Worm (Caenorhabditis elegans) whole organism, L3 larva: ENCODE measurements around the gene krr-1.

Experiments
- R02D3.7 ChIP-seq: fragments of 150-350 bp; optimal IDR thresholded peaks from 2 replicates; lab custom pipeline; 2014; ENCODE audit warnings: missing biosample characterization, missing genetic modification characterization
- aly-2 ChIP-seq: fragments of 150-350 bp; optimal IDR thresholded peaks from 2 replicates; lab custom pipeline; 2014; ENCODE audit warnings: missing biosample characterization, missing genetic modification characterization
- ama-1 ChIP-seq: fragments of 150-350 bp; optimal IDR thresholded peaks from 2 replicates; lab custom pipeline; 2018
- ceh-28 ChIP-seq: fragments of 150-350 bp; optimal IDR thresholded peaks from 2 replicates; lab custom pipeline; 2014; ENCODE audit warnings: missing biosample characterization, missing genetic modification reagents, missing genetic modification characterization
- ceh-9 ChIP-seq: sonication (generic microtip); optimal IDR thresholded peaks from 2 replicates; lab custom pipeline; 2018; ENCODE audit warnings: missing biosample characterization, missing genetic modification characterization
- daf-12 ChIP-seq: fragments of 150-350 bp; optimal IDR thresholded peaks from 2 replicates; lab custom pipeline; 2014; ENCODE audit warnings: missing biosample characterization, missing genetic modification reagents, missing genetic modification characterization
- egl-27 ChIP-seq: sonication (generic microtip); optimal IDR thresholded peaks from 4 replicates; lab custom pipeline; 2017; ENCODE audit warnings: missing biosample characterization, missing genetic modification reagents, missing genetic modification characterization
- egl-5 ChIP-seq: fragments of 150-350 bp; optimal IDR thresholded peaks from 2 replicates; lab custom pipeline; 2017; ENCODE audit warnings: missing biosample characterization, missing genetic modification reagents, missing genetic modification characterization, inconsistent platforms
- elt-1 ChIP-seq: fragments of 150-350 bp; optimal IDR thresholded peaks from 2 replicates; lab custom pipeline; 2014; ENCODE audit warnings: missing biosample characterization, missing genetic modification characterization
- elt-2 ChIP-seq: sonication (generic microtip); optimal IDR thresholded peaks from 2 replicates; lab custom pipeline; 2016; ENCODE audit warnings: missing genetic modification reagents, mild to moderate bottlenecking, missing genetic modification characterization, missing compliant biosample characterization
- elt-3 ChIP-seq, 3 experiments: fragments of 150-350 bp in 1 of 3; sonication (generic microtip) in 2 of 3; optimal IDR thresholded peaks; 2 replicates in 2 of 3; 4 replicates in 1 of 3; lab custom pipeline; 2014 to 2017; ENCODE audit warnings: missing biosample characterization in 3 of 3, missing genetic modification characterization in 3 of 3
- fkh-10 ChIP-seq: sonication (generic microtip); optimal IDR thresholded peaks from 2 replicates; lab custom pipeline; 2017; ENCODE audit warnings: missing biosample characterization, missing genetic modification reagents, missing genetic modification characterization
- fos-1 ChIP-seq: fragments of 150-350 bp; optimal IDR thresholded peaks from 2 replicates; lab custom pipeline; 2014; ENCODE audit warnings: missing biosample characterization, missing genetic modification characterization
- hmg-11 ChIP-seq: sonication (generic microtip); optimal IDR thresholded peaks from 2 replicates; lab custom pipeline; 2016; ENCODE audit warnings: missing genetic modification characterization, missing compliant biosample characterization
- jun-1 ChIP-seq: fragments of 150-350 bp; optimal IDR thresholded peaks from 2 replicates; lab custom pipeline; 2014; ENCODE audit warnings: missing biosample characterization, missing genetic modification reagents, missing genetic modification characterization
- lin-15B ChIP-seq: fragments of 150-350 bp; optimal IDR thresholded peaks from 2 replicates; lab custom pipeline; 2014; ENCODE audit warnings: missing biosample characterization, missing genetic modification characterization
- lin-39 ChIP-seq: fragments of 150-350 bp; optimal IDR thresholded peaks from 2 replicates; lab custom pipeline; 2018; ENCODE audit warnings: missing biosample characterization, missing genetic modification reagents, missing genetic modification characterization
- lsy-12 ChIP-seq: sonication (generic microtip); optimal IDR thresholded peaks from 2 replicates; lab custom pipeline; 2016; ENCODE audit warnings: mild to moderate bottlenecking, missing genetic modification characterization, missing compliant biosample characterization
- mdl-1 ChIP-seq: fragments of 150-350 bp; optimal IDR thresholded peaks from 2 replicates; lab custom pipeline; 2014; ENCODE audit warnings: missing biosample characterization, missing genetic modification characterization
- mml-1 ChIP-seq: fragments of 150-350 bp; sonication (generic microtip); optimal IDR thresholded peaks from 3 replicates; lab custom pipeline; 2014; ENCODE audit warnings: missing biosample characterization, missing genetic modification characterization
- nfya-1 ChIP-seq: sonication (generic microtip); optimal IDR thresholded peaks from 2 replicates; lab custom pipeline; 2017; ENCODE audit warnings: missing genetic modification characterization, mild to moderate bottlenecking, missing compliant biosample characterization, antibody characterized with exemption, moderate library complexity; ENCODE audit not compliant: insufficient read depth
- nhr-23 ChIP-seq: fragments of 150-350 bp; optimal IDR thresholded peaks from 2 replicates; lab custom pipeline; 2014; ENCODE audit warnings: missing biosample characterization, missing genetic modification reagents, missing genetic modification characterization
- nhr-237 ChIP-seq: fragments of 150-350 bp; optimal IDR thresholded peaks from 2 replicates; lab custom pipeline; 2014; ENCODE audit warnings: missing biosample characterization, missing genetic modification characterization
- nhr-28 ChIP-seq: fragments of 150-350 bp; optimal IDR thresholded peaks from 2 replicates; lab custom pipeline; 2014; ENCODE audit warnings: missing biosample characterization, missing genetic modification characterization
- nhr-43 ChIP-seq: sonication (generic microtip); optimal IDR thresholded peaks from 2 replicates; lab custom pipeline; 2016; ENCODE audit warnings: mild to moderate bottlenecking, missing genetic modification characterization, missing compliant biosample characterization; ENCODE audit not compliant: poor library complexity, severe bottlenecking
- nhr-67 ChIP-seq: fragments of 150-350 bp; optimal IDR thresholded peaks from 2 replicates; lab custom pipeline; 2014; ENCODE audit warnings: missing biosample characterization, missing genetic modification characterization
- nhr-76 ChIP-seq: fragments of 150-350 bp; sonication (generic microtip); optimal IDR thresholded peaks from 5 replicates; lab custom pipeline; 2014; ENCODE audit warnings: missing biosample characterization, missing genetic modification characterization
- pha-4 ChIP-seq: fragments of 150-350 bp; optimal IDR thresholded peaks from 2 replicates; lab custom pipeline; 2014; ENCODE audit warnings: missing biosample characterization, missing genetic modification reagents, missing genetic modification characterization
- pqm-1 ChIP-seq: fragments of 150-350 bp; optimal IDR thresholded peaks from 2 replicates; lab custom pipeline; 2017; ENCODE audit warnings: missing biosample characterization, missing genetic modification characterization, inconsistent platforms
- sea-2 ChIP-seq: fragments of 150-350 bp; sonication (generic microtip); optimal IDR thresholded peaks from 4 replicates; lab custom pipeline; 2014; ENCODE audit warnings: missing biosample characterization, missing genetic modification reagents, missing genetic modification characterization
- skn-1 ChIP-seq: fragments of 150-350 bp; optimal IDR thresholded peaks from 2 replicates; lab custom pipeline; 2014; ENCODE audit warnings: missing biosample characterization, missing genetic modification characterization
- snpc-4 ChIP-seq: fragments of 150-350 bp; optimal IDR thresholded peaks from 2 replicates; lab custom pipeline; 2014; ENCODE audit warnings: missing biosample characterization, missing genetic modification characterization
- tbx-2 ChIP-seq: sonication (generic microtip); optimal IDR thresholded peaks from 2 replicates; lab custom pipeline; 2016; ENCODE audit warnings: mild to moderate bottlenecking, missing genetic modification characterization, missing compliant biosample characterization
- unc-39 ChIP-seq: sonication (generic microtip); optimal IDR thresholded peaks from 4 replicates; lab custom pipeline; 2017; ENCODE audit warnings: missing biosample characterization, missing genetic modification characterization
- unc-62 ChIP-seq: fragments of 150-350 bp; sonication (generic microtip); optimal IDR thresholded peaks from 4 replicates; lab custom pipeline; 2014; ENCODE audit warnings: missing biosample characterization, missing genetic modification reagents, missing genetic modification characterization
- zag-1 ChIP-seq: fragments of 150-350 bp; optimal IDR thresholded peaks from 2 replicates; lab custom pipeline; 2014; ENCODE audit warnings: missing biosample characterization, missing genetic modification characterization
- ztf-4 ChIP-seq: fragments of 150-350 bp; optimal IDR thresholded peaks from 2 replicates; lab custom pipeline; 2014; ENCODE audit warnings: missing biosample characterization, missing genetic modification characterization

krr-1 gene

DNA sequence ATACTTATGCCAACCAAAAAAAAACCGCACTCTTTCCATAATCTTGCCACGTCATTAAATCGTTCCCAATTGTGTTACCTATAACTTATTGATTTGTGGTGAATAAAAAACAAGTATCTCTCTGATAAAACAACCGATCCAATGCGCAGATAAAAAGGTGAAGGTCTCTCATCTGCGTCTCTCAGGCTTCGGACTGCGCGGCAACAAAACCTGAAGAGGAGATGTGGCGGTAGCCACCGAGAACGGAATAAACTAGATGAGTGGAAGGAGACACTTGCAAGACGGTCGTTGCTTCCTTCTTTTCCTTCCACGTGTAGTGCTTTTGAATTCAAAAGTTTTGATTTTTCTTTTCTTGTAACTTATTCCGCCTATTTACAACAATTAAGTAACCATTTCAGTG, 6.0 kb upstream of the krr-1 start, which contains the start of gene fkb-3 (continued):
- no peak for TF ChIP-seq zag-1 (tag; lab: Kevin White, UChicago)
- TF ChIP-seq ztf-4 (tag; lab: Kevin White, UChicago): no peak
- no peak for TF ChIP-seq mml-1 (tag; lab: Kevin White, UChicago)
- no peak for TF ChIP-seq sea-2 (GFP tag; lab: Kevin White, UChicago)
- peak in 1 of 3 experiments; percentile 18 for TF ChIP-seq elt-3 (tag; optimal IDR thresholded peaks at IDR 0.05; lab: Kevin White, UChicago)
- no peak for TF ChIP-seq nfya-1
- no peak for TF ChIP-seq ceh-9 (tag; lab: Kevin White, UChicago)
- no peak for TF ChIP-seq lsy-12

DNA sequence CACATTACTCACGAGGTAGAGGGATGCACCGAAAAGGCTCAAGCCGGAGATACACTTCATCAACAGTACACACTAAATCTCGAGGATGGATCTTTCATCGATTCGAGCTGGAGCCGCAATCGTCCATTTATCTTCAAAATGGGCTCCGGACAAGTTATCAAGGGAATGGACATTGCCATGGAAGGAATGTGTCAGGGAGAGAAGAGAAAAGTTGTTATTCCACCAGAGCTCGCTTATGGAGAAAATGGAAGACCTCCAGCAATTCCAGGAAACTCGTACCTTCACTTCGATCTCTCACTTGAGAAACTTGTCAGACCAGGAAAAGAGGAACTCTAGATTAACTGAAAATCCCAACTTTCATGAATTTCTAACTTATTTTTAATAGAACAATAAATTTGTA, 5.1 kb upstream of the krr-1 start:
- no peak for TF ChIP-seq nhr-28 (tag; lab: Kevin White, UChicago)
- TF ChIP-seq elt-3 (tag; optimal IDR thresholded peaks at IDR 0.05; lab: Kevin White, UChicago): no peak
- TF ChIP-seq snpc-4: no peak
- TF ChIP-seq nhr-43 (tag; lab: Kevin White, UChicago): no peak
- TF ChIP-seq nhr-67 (tag; lab: Kevin White, UChicago): no peak
- no peak for TF ChIP-seq fkh-10 (GFP tag; lab: Kevin White, UChicago)
- TF ChIP-seq nhr-23 (tag; lab: Kevin White, UChicago): no peak
- TF ChIP-seq R02D3.7 (tag; lab: Kevin White, UChicago): no peak

DNA sequence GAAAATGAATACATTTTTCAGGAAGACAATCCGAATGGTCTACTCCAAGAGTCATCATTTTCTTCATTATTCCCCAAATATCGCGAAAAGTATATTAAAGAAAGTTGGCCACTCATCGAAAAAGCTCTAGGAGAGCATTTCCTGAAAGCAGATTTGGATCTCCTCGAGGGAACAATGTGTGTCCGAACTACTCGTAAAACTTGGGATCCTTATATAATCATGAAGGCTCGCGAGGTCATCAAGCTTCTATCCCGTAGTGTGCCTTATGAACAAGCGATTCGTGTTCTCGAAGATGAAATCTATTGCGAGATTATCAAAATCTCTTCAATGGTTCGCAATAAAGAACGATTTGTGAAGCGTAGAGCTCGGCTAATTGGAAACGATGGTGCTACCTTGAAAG, 534 bp downstream of the krr-1 start:
- TF ChIP-seq elt-1 (tag; lab: Kevin White, UChicago) (no peak), elt-3 (tag; optimal IDR thresholded peaks at IDR 0.05; lab: Kevin White, UChicago) (no peak), nhr-76 (no peak)

DNA sequence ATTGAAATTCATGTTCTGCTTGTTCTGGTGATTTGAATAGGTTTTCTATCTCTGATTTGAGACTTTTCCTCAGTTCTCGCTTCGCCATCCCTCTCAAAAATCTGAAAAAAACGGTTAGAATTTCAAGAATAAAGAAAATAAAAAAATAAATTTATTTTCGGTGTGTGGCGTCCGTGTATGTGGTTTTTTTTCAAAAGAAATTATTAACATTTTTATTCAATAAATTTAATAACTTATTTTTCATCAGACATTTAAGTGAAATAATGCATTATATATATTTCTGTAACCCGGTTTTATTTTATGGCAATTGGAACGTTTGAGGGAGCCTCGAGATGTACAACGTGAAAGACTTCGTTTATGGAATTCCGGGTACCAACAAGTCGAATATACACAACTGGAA, 3.7 kb downstream of the krr-1 start, which contains the start of gene C05C8.5:
Gene C05C8.5 (minus strand): TSS at position 101 of the 400 bp plus-strand sequence.
- TF ChIP-seq hmg-11 (tag; lab: Kevin White, UChicago) (no peak), elt-2 (tag; lab: Kevin White, UChicago) (no peak), nhr-43 (tag; lab: Kevin White, UChicago) (no peak), lin-15B (tag; lab: Kevin White, UChicago) (no peak), ceh-28 (tag; lab: Kevin White, UChicago) (no peak), nhr-237 (tag; lab: Kevin White, UChicago) (no peak), egl-27 (no peak), elt-1 (tag; lab: Kevin White, UChicago) (no peak), unc-62 (GFP tag; lab: Kevin White, UChicago) (no peak), lsy-12 (no peak), pqm-1 (tag; lab: Kevin White, UChicago) (no peak), skn-1 (tag; lab: Kevin White, UChicago) (no peak), fos-1 (tag; lab: Kevin White, UChicago) (no peak), mdl-1 (tag; lab: Kevin White, UChicago) (no peak), egl-5 (tag; lab: Kevin White, UChicago) (no peak), nhr-23 (tag; lab: Kevin White, UChicago) (no peak), zag-1 (tag; lab: Kevin White, UChicago) (no peak), ztf-4 (tag; lab: Kevin White, UChicago) (no peak)

DNA sequence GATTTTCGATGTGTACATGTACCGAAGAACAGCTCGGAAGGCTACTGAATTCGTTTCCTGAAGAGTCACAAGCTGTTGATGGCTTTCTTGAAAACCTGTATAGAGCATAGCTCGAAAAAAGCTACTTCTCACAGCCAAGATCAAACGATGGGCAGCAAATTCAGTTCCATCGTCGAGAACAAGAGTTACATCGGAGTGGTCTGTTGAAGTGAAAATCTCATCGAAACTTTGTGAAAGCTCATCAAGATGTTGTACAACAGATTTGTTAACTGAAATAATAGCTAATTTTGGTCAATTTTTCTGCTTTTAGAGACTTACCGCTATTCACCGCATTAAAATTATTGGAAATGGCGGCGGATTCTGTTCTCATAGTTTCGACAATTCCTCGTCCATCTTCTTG, 5.7 kb downstream of the krr-1 start:
- TF ChIP-seq lin-39 (tag; lab: Kevin White, UChicago) (no peak), tbx-2 (tag; lab: Kevin White, UChicago) (no peak), ama-1 (lab: Kevin White, UChicago) (no peak), lsy-12 (no peak), nhr-23 (tag; lab: Kevin White, UChicago) (no peak), hmg-11 (tag; lab: Kevin White, UChicago) (no peak), elt-3 (tag; optimal IDR thresholded peaks at IDR 0.05; lab: Kevin White, UChicago) (no peak), lin-15B (tag; lab: Kevin White, UChicago) (no peak)

- TF ChIP-seq unc-62 (GFP tag; lab: Kevin White, UChicago): no peak
- TF ChIP-seq zag-1 (tag; lab: Kevin White, UChicago): no peak
- TF ChIP-seq fos-1 (tag; lab: Kevin White, UChicago): no peak
- TF ChIP-seq aly-2: no peak
- no peak for TF ChIP-seq pha-4 (tag; lab: Kevin White, UChicago)
- no peak for TF ChIP-seq jun-1 (tag; lab: Kevin White, UChicago)
- TF ChIP-seq unc-39 (tag; lab: Kevin White, UChicago): no peak
- no peak for TF ChIP-seq ztf-4 (tag; lab: Kevin White, UChicago)
- TF ChIP-seq snpc-4: no peak
- TF ChIP-seq R02D3.7 (tag; lab: Kevin White, UChicago): no peak
- TF ChIP-seq nhr-67 (tag; lab: Kevin White, UChicago): no peak
- TF ChIP-seq elt-3 (tag; optimal IDR thresholded peaks at IDR 0.05; lab: Kevin White, UChicago): no peak
- TF ChIP-seq daf-12: no peak
- no peak for TF ChIP-seq nhr-43 (tag; lab: Kevin White, UChicago)
Observed at ce11 chrV:7237094-7237132, 5.9 kb downstream of the krr-1 start, which contains the start of gene hpo-9. hpo-9 (minus strand) TSS chrV:7237130.
